Worm (Caenorhabditis elegans): ENCODE data around the gene str-163.

ce11 chrIV:4953887-4954286, at the start of gene str-163:
- TF ChIP-seq ztf-4 (tag; optimal IDR thresholded peaks at IDR 0.05), result no peak
- TF ChIP-seq ama-1 (optimal IDR thresholded peaks at IDR 0.05), result no peak
- TF ChIP-seq egl-27 (tag; optimal IDR thresholded peaks at IDR 0.05), result no peak
- TF ChIP-seq nhr-11 (tag; optimal IDR thresholded peaks at IDR 0.05), result no peak
- no peak for TF ChIP-seq blmp-1 (tag; optimal IDR thresholded peaks at IDR 0.05)
- no peak for TF ChIP-seq lin-13 (GFP tag; optimal IDR thresholded peaks at IDR 0.05)
- TF ChIP-seq lir-3 (tag; optimal IDR thresholded peaks at IDR 0.05; ENCODE audit: poor library complexity), result no peak
- no peak for TF ChIP-seq nhr-77 (tag; optimal IDR thresholded peaks at IDR 0.05)
- TF ChIP-seq fos-1 (tag; optimal IDR thresholded peaks at IDR 0.05), result no peak
- TF ChIP-seq nhr-237 (tag; optimal IDR thresholded peaks at IDR 0.05), result no peak
- TF ChIP-seq unc-30 (tag; optimal IDR thresholded peaks at IDR 0.05), result no peak
- no peak for TF ChIP-seq nhr-90 (tag; optimal IDR thresholded peaks at IDR 0.05; ENCODE audit: poor library complexity)
